Worm (Caenorhabditis elegans) whole organism, early embryonic: ENCODE measurements around the gene xpo-1.

Experiments used
- B0310.2 ChIP-seq: sonication (generic microtip); optimal IDR thresholded peaks from 2 replicates; lab custom pipeline; 2016; ENCODE audit warnings: mild to moderate bottlenecking, missing genetic modification characterization, missing compliant biosample characterization
- F13C5.2 ChIP-seq: sonication (generic microtip); optimal IDR thresholded peaks from 2 replicates; lab custom pipeline; 2017; ENCODE audit warnings: mild to moderate bottlenecking, missing genetic modification characterization, inconsistent platforms, missing compliant biosample characterization
- aly-1 ChIP-seq: sonication (generic microtip); optimal IDR thresholded peaks from 2 replicates; lab custom pipeline; 2016; ENCODE audit warnings: missing genetic modification characterization, missing compliant biosample characterization
- ama-1 ChIP-seq: fragments of 150-350 bp; optimal IDR thresholded peaks from 2 replicates; lab custom pipeline; 2014
- ceh-13 ChIP-seq: fragments of 200-800 bp; sonication (Bioruptor generic); optimal IDR thresholded peaks from 2 replicates; lab custom pipeline; 2018; ENCODE audit warnings: mild to moderate bottlenecking, missing genetic modification characterization, missing compliant biosample characterization
- ceh-36 ChIP-seq: sonication (generic microtip); optimal IDR thresholded peaks from 2 replicates; lab custom pipeline; 2016; ENCODE audit warnings: missing genetic modification characterization, inconsistent platforms, missing compliant biosample characterization
- ets-7 ChIP-seq: sonication (generic microtip); optimal IDR thresholded peaks from 2 replicates; lab custom pipeline; 2016; ENCODE audit warnings: missing genotype, missing genetic modification characterization, missing compliant biosample characterization
- flt-1 ChIP-seq: fragments of 200-800 bp; sonication (Bioruptor generic); IDR thresholded peaks from 2 replicates; pipeline ENCODE4 v1.3.6; 2022; ENCODE audit warnings: missing genetic modification characterization, missing compliant biosample characterization
- hmbx-1 ChIP-seq: sonication (generic microtip); optimal IDR thresholded peaks from 2 replicates; lab custom pipeline; 2016; ENCODE audit warnings: mild to moderate bottlenecking, missing genetic modification characterization, missing compliant biosample characterization
- hmg-4 ChIP-seq: fragments of 200-800 bp; sonication (Bioruptor generic); optimal IDR thresholded peaks from 2 replicates; lab custom pipeline; 2018; ENCODE audit warnings: mild to moderate bottlenecking, missing genetic modification characterization, missing compliant biosample characterization
- hnd-1 ChIP-seq: sonication (generic microtip); optimal IDR thresholded peaks from 2 replicates; lab custom pipeline; 2016; ENCODE audit warnings: missing genetic modification characterization, missing compliant biosample characterization
- pes-1 ChIP-seq: fragments of 200-800 bp; sonication (Bioruptor generic); IDR thresholded peaks from 2 replicates; pipeline ENCODE4 v1.3.6; 2022; ENCODE audit warnings: missing genetic modification reagents, missing genetic modification characterization, missing compliant biosample characterization
- scrt-1 ChIP-seq: fragments of 200-800 bp; sonication (Bioruptor generic); IDR thresholded peaks from 2 replicates; pipeline ENCODE4 v1.3.6; 2022; ENCODE audit warnings: missing genetic modification characterization, missing compliant biosample characterization
- sea-1 ChIP-seq: fragments of 200-800 bp; sonication (Bioruptor generic); conservative IDR thresholded peaks from 2 replicates; pipeline ENCODE4 v1.3.6; 2022; ENCODE audit warnings: missing genetic modification characterization, missing compliant biosample characterization
- tbx-11 ChIP-seq: fragments of 200-800 bp; sonication (Bioruptor generic); IDR thresholded peaks from 2 replicates; pipeline ENCODE4 v1.3.6; 2022; ENCODE audit warnings: missing genetic modification characterization, missing compliant biosample characterization
- tbx-37 ChIP-seq: fragments of 200-800 bp; sonication (Bioruptor generic); conservative IDR thresholded peaks from 2 replicates; pipeline ENCODE4 v1.3.6; 2022; ENCODE audit warnings: missing genetic modification reagents, missing genetic modification characterization, missing compliant biosample characterization
- tra-4 ChIP-seq: sonication (generic microtip); optimal IDR thresholded peaks from 2 replicates; lab custom pipeline; 2017; ENCODE audit warnings: missing genetic modification characterization, missing compliant biosample characterization

Gene xpo-1

ce11 chrV:7773647-7774046 lies 31.2 kb upstream of the xpo-1 start:
- no peak for TF ChIP-seq F13C5.2
- no peak for TF ChIP-seq flt-1 (GFP tag; lab: Robert Waterston, UW)
- TF ChIP-seq tra-4 (tag; lab: Kevin White, UChicago) = no peak
- TF ChIP-seq ceh-13 = no peak

ce11 chrV:7774143-7774595 lies 30.7 kb upstream of the xpo-1 start, which contains the start of gene grl-10:
TSS of gene grl-10 (plus strand) at chrV:7774545.
- TF ChIP-seq hmbx-1 (tag; lab: Kevin White, UChicago) (no peak), tbx-11 (GFP tag; lab: Robert Waterston, UW) (no peak), aly-1 (tag; lab: Kevin White, UChicago) (no peak), ceh-36 (tag; lab: Kevin White, UChicago) (no peak), scrt-1 (no peak), ets-7 (no peak), flt-1 (GFP tag; lab: Robert Waterston, UW) (no peak), pes-1 (no peak), hmg-4 (no peak), F13C5.2 (no peak), sea-1 (no peak), hnd-1 (no peak), B0310.2 (tag; lab: Kevin White, UChicago) (no peak)

- TF ChIP-seq ama-1 (lab: Kevin White, UChicago) (no peak), tbx-11 (GFP tag; lab: Robert Waterston, UW) (no peak), aly-1 (tag; lab: Kevin White, UChicago) (no peak), sea-1 (no peak), ceh-36 (tag; lab: Kevin White, UChicago) (no peak), hmg-4 (no peak), ets-7 (no peak), tbx-37 (GFP tag; lab: Robert Waterston, UW) (no peak), scrt-1 (no peak), ceh-13 (no peak), flt-1 (GFP tag; lab: Robert Waterston, UW) (no peak), F13C5.2 (no peak), hmbx-1 (tag; lab: Kevin White, UChicago) (no peak)
These were observed 29.6 kb upstream of the xpo-1 start for ce11 chrV:7775226-7775625.

ce11 chrV:7776029-7776628 lies 28.7 kb upstream of the xpo-1 start, which contains the start of the genes rpl-39 and rps-30:
TSS of gene rpl-39 (minus strand) at chrV:7776079.
TSS of gene rps-30 (plus strand) at chrV:7776578.
- no peak for TF ChIP-seq hnd-1
- no peak for TF ChIP-seq B0310.2 (tag; lab: Kevin White, UChicago)
- no peak for TF ChIP-seq aly-1 (tag; lab: Kevin White, UChicago)
- TF ChIP-seq hmg-4 = peak; percentile 53
- TF ChIP-seq flt-1 (GFP tag; lab: Robert Waterston, UW) = peak; percentile 26; the same call in 1 of the 2 replicates
- TF ChIP-seq ama-1 (lab: Kevin White, UChicago) = no peak
- no peak for TF ChIP-seq ceh-36 (tag; lab: Kevin White, UChicago)
- TF ChIP-seq hmbx-1 (tag; lab: Kevin White, UChicago) = no peak
- no peak for TF ChIP-seq sea-1
- no peak for TF ChIP-seq ets-7
- no peak for TF ChIP-seq ceh-13
- peak; percentile 37; the same call in 1 of the 2 replicates for TF ChIP-seq pes-1
- peak; percentile 50 for TF ChIP-seq F13C5.2
- TF ChIP-seq scrt-1 = no peak
- no peak for TF ChIP-seq tbx-11 (GFP tag; lab: Robert Waterston, UW)
- no peak for TF ChIP-seq tra-4 (tag; lab: Kevin White, UChicago)

ce11 chrV:7777098-7777497 lies 27.8 kb upstream of the xpo-1 start, which contains the start of gene C26F1.3:
TSS of gene C26F1.3 (plus strand) at chrV:7777300.
- TF ChIP-seq flt-1 (GFP tag; lab: Robert Waterston, UW) (no peak), ets-7 (no peak), tbx-37 (GFP tag; lab: Robert Waterston, UW) (no peak), hmbx-1 (tag; lab: Kevin White, UChicago) (no peak), ceh-13 (no peak), scrt-1 (no peak), sea-1 (no peak), aly-1 (tag; lab: Kevin White, UChicago) (no peak), F13C5.2 (no peak), tra-4 (tag; lab: Kevin White, UChicago) (no peak), ama-1 (lab: Kevin White, UChicago) (no peak), ceh-36 (tag; lab: Kevin White, UChicago) (no peak), hmg-4 (no peak), tbx-11 (GFP tag; lab: Robert Waterston, UW) (no peak), hnd-1 (no peak), B0310.2 (tag; lab: Kevin White, UChicago) (no peak), pes-1 (no peak)

DNA sequence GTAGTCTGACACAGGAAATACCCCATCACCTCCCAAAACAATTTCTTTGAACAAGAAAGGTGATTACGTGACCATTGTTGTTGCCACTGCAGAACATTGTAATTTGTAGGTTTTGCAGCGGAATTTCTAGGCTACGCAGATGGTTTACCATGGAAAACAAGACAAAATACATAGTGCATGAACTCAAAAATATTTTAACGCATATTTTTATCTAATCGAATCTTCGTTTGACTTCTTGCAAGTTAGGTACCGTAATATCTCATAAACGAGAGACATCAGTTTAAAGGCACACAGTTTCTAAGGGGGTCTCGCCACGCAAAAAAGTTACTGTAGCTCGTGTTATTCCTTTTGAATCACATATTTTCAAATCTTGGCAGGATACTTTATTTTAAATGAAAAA lies 25.9 kb upstream of the xpo-1 start:
- no peak for TF ChIP-seq pes-1
- no peak for TF ChIP-seq tbx-37 (GFP tag; lab: Robert Waterston, UW)
- no peak for TF ChIP-seq hmg-4
- TF ChIP-seq tra-4 (tag; lab: Kevin White, UChicago) = no peak
- no peak for TF ChIP-seq ama-1 (lab: Kevin White, UChicago)
- TF ChIP-seq ets-7 = no peak
- no peak for TF ChIP-seq hnd-1

- no peak for TF ChIP-seq sea-1
- TF ChIP-seq F13C5.2 = no peak
- TF ChIP-seq hmbx-1 (tag; lab: Kevin White, UChicago) = no peak
- no peak for TF ChIP-seq hnd-1
- TF ChIP-seq hmg-4 = no peak
- TF ChIP-seq ceh-13 = no peak
- TF ChIP-seq flt-1 (GFP tag; lab: Robert Waterston, UW) = no peak
- TF ChIP-seq B0310.2 (tag; lab: Kevin White, UChicago) = no peak
- TF ChIP-seq aly-1 (tag; lab: Kevin White, UChicago) = no peak
- no peak for TF ChIP-seq pes-1
- no peak for TF ChIP-seq ceh-36 (tag; lab: Kevin White, UChicago)
- no peak for TF ChIP-seq tbx-37 (GFP tag; lab: Robert Waterston, UW)
- TF ChIP-seq ama-1 (lab: Kevin White, UChicago) = no peak
- TF ChIP-seq scrt-1 = no peak
- TF ChIP-seq ets-7 = no peak
- TF ChIP-seq tbx-11 (GFP tag; lab: Robert Waterston, UW) = no peak
- no peak for TF ChIP-seq tra-4 (tag; lab: Kevin White, UChicago)
These were observed 23.4 kb upstream of the xpo-1 start, which contains the start of gene cyp-32A1 for ce11 chrV:7781511-7781910. TSS of gene cyp-32A1 (plus strand) at chrV:7781811.
